Worm (Caenorhabditis elegans) whole organism, early embryonic: ENCODE measurements around the gene Y43F8C.7.

Source experiments
- ama-1 ChIP-seq: fragments of 150-350 bp; optimal IDR thresholded peaks from 2 replicates; lab custom pipeline; 2014
- pes-1 ChIP-seq: fragments of 200-800 bp; sonication (Bioruptor generic); IDR thresholded peaks from 2 replicates; pipeline ENCODE4 v1.3.6; 2022; ENCODE audit warnings: missing genetic modification reagents, missing genetic modification characterization, missing compliant biosample characterization
- scrt-1 ChIP-seq: fragments of 200-800 bp; sonication (Bioruptor generic); IDR thresholded peaks from 2 replicates; pipeline ENCODE4 v1.3.6; 2022; ENCODE audit warnings: missing genetic modification characterization, missing compliant biosample characterization
- tra-4 ChIP-seq: sonication (generic microtip); optimal IDR thresholded peaks from 2 replicates; lab custom pipeline; 2017; ENCODE audit warnings: missing genetic modification characterization, missing compliant biosample characterization

- TF ChIP-seq ama-1 (lab: Kevin White, UChicago) (no peak), scrt-1 (GFP tag; lab: Robert Waterston, UW) (no peak), pes-1 (no peak), tra-4 (tag; lab: Kevin White, UChicago) (no peak)
Measured at ce11 chrV:19671816-19672215, 28.0 kb upstream of the Y43F8C.7 start.
